Worm (Caenorhabditis elegans) whole organism, midembryonic: ENCODE measurements around the gene ttll-5.

Experiments used
- med-1 ChIP-seq: sonication (generic microtip); optimal IDR thresholded peaks from 2 replicates; lab custom pipeline; 2017; ENCODE audit warnings: missing genetic modification characterization, mild to moderate bottlenecking, missing compliant biosample characterization, antibody characterized with exemption, missing genetic modification reagents; ENCODE audit not compliant: insufficient read depth
- ref-1 ChIP-seq: fragments of 200-800 bp; sonication (Bioruptor generic); conservative IDR thresholded peaks from 2 replicates; pipeline ENCODE4 v1.3.6; 2022; ENCODE audit warnings: missing genetic modification reagents, missing genetic modification characterization, missing compliant biosample characterization
- ztf-29 ChIP-seq: fragments of 200-800 bp; sonication (Bioruptor generic); IDR thresholded peaks from 2 replicates; pipeline ENCODE4 v1.3.6; 2022; ENCODE audit warnings: missing genetic modification reagents, missing genetic modification characterization, missing compliant biosample characterization

DNA sequence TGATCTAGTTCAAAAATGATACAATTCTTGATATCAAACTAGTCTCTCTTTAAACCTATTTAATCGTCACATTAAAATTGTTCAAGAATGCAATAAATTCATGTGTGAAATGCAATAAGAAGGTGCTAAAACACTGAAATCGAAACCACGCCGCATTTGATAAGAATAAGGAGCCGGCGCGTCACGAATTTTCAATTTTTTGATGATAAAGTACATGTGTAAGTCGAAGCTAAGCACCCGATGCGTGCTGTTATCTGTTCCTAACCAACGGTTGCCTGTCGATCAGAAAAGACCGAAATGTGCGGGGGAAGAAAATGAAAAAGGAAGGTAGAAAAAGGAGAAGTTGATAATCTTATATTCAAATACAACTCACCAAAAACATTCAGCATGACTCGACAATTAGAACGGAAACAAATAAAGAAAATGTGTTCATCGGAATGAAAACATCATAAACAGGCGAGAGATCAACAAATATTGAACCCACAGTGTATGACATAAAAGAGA lies 38.6 kb upstream of the ttll-5 start, which contains the start of gene aat-6:
- no peak for TF ChIP-seq ztf-29 (GFP tag; lab: Robert Waterston, UW)
- TF ChIP-seq ref-1 (GFP tag; lab: Robert Waterston, UW): no peak
- TF ChIP-seq med-1 (GFP tag; lab: Kevin White, UChicago): no peak
